Worm (Caenorhabditis elegans) whole organism, L3 larva: ENCODE measurements around the gene pcyt-2.2.
A peak's percentile ranks its signal among the peaks of the same experiment; 100 is the strongest.

Source experiments
- R02D3.7 ChIP-seq: fragments of 150-350 bp; optimal IDR thresholded peaks from 2 replicates; lab custom pipeline; 2014; ENCODE audit warnings: missing biosample characterization, missing genetic modification characterization
- ZK546.5 ChIP-seq: sonication (generic microtip); optimal IDR thresholded peaks from 2 replicates; lab custom pipeline; 2017; ENCODE audit warnings: missing biosample characterization, missing genetic modification characterization
- aly-2 ChIP-seq: fragments of 150-350 bp; optimal IDR thresholded peaks from 2 replicates; lab custom pipeline; 2014; ENCODE audit warnings: missing biosample characterization, missing genetic modification characterization
- ama-1 ChIP-seq: fragments of 150-350 bp; optimal IDR thresholded peaks from 2 replicates; lab custom pipeline; 2018
- ceh-28 ChIP-seq: fragments of 150-350 bp; optimal IDR thresholded peaks from 2 replicates; lab custom pipeline; 2014; ENCODE audit warnings: missing biosample characterization, missing genetic modification reagents, missing genetic modification characterization
- ceh-82 ChIP-seq: fragments of 150-350 bp; optimal IDR thresholded peaks from 2 replicates; lab custom pipeline; 2014; ENCODE audit warnings: missing biosample characterization, missing genetic modification characterization
- daf-12 ChIP-seq: fragments of 150-350 bp; optimal IDR thresholded peaks from 2 replicates; lab custom pipeline; 2014; ENCODE audit warnings: missing biosample characterization, missing genetic modification reagents, missing genetic modification characterization
- egl-27 ChIP-seq: sonication (generic microtip); optimal IDR thresholded peaks from 4 replicates; lab custom pipeline; 2017; ENCODE audit warnings: missing biosample characterization, missing genetic modification reagents, missing genetic modification characterization
- egl-5 ChIP-seq: fragments of 150-350 bp; optimal IDR thresholded peaks from 2 replicates; lab custom pipeline; 2017; ENCODE audit warnings: missing biosample characterization, missing genetic modification reagents, missing genetic modification characterization, inconsistent platforms
- elt-2 ChIP-seq: sonication (generic microtip); optimal IDR thresholded peaks from 2 replicates; lab custom pipeline; 2016; ENCODE audit warnings: missing genetic modification reagents, mild to moderate bottlenecking, missing genetic modification characterization, missing compliant biosample characterization
- fkh-10 ChIP-seq: sonication (generic microtip); optimal IDR thresholded peaks from 2 replicates; lab custom pipeline; 2017; ENCODE audit warnings: missing biosample characterization, missing genetic modification reagents, missing genetic modification characterization
- fos-1 ChIP-seq: fragments of 150-350 bp; optimal IDR thresholded peaks from 2 replicates; lab custom pipeline; 2014; ENCODE audit warnings: missing biosample characterization, missing genetic modification characterization
- hmg-11 ChIP-seq: sonication (generic microtip); optimal IDR thresholded peaks from 2 replicates; lab custom pipeline; 2016; ENCODE audit warnings: missing genetic modification characterization, missing compliant biosample characterization
- lin-15B ChIP-seq: fragments of 150-350 bp; optimal IDR thresholded peaks from 2 replicates; lab custom pipeline; 2014; ENCODE audit warnings: missing biosample characterization, missing genetic modification characterization
- lin-39 ChIP-seq: fragments of 150-350 bp; optimal IDR thresholded peaks from 2 replicates; lab custom pipeline; 2018; ENCODE audit warnings: missing biosample characterization, missing genetic modification reagents, missing genetic modification characterization
- mdl-1 ChIP-seq: fragments of 150-350 bp; optimal IDR thresholded peaks from 2 replicates; lab custom pipeline; 2014; ENCODE audit warnings: missing biosample characterization, missing genetic modification characterization
- mml-1 ChIP-seq: fragments of 150-350 bp; sonication (generic microtip); optimal IDR thresholded peaks from 3 replicates; lab custom pipeline; 2014; ENCODE audit warnings: missing biosample characterization, missing genetic modification characterization
- nfya-1 ChIP-seq: sonication (generic microtip); optimal IDR thresholded peaks from 2 replicates; lab custom pipeline; 2017; ENCODE audit warnings: missing genetic modification characterization, mild to moderate bottlenecking, missing compliant biosample characterization, antibody characterized with exemption, moderate library complexity; ENCODE audit not compliant: insufficient read depth
- nhr-12 ChIP-seq: fragments of 150-350 bp; optimal IDR thresholded peaks from 2 replicates; lab custom pipeline; 2014; ENCODE audit warnings: missing biosample characterization, missing genetic modification characterization
- nhr-23 ChIP-seq: fragments of 150-350 bp; optimal IDR thresholded peaks from 2 replicates; lab custom pipeline; 2014; ENCODE audit warnings: missing biosample characterization, missing genetic modification reagents, missing genetic modification characterization
- nhr-237 ChIP-seq: fragments of 150-350 bp; optimal IDR thresholded peaks from 2 replicates; lab custom pipeline; 2014; ENCODE audit warnings: missing biosample characterization, missing genetic modification characterization
- nhr-25 ChIP-seq: sonication (generic microtip); optimal IDR thresholded peaks from 2 replicates; lab custom pipeline; 2017; ENCODE audit warnings: missing biosample characterization, missing genetic modification characterization
- nhr-28 ChIP-seq: fragments of 150-350 bp; optimal IDR thresholded peaks from 2 replicates; lab custom pipeline; 2014; ENCODE audit warnings: missing biosample characterization, missing genetic modification characterization
- nhr-43 ChIP-seq: sonication (generic microtip); optimal IDR thresholded peaks from 2 replicates; lab custom pipeline; 2016; ENCODE audit warnings: mild to moderate bottlenecking, missing genetic modification characterization, missing compliant biosample characterization; ENCODE audit not compliant: poor library complexity, severe bottlenecking
- nhr-67 ChIP-seq: fragments of 150-350 bp; optimal IDR thresholded peaks from 2 replicates; lab custom pipeline; 2014; ENCODE audit warnings: missing biosample characterization, missing genetic modification characterization
- nhr-77 ChIP-seq: fragments of 150-350 bp; optimal IDR thresholded peaks from 2 replicates; lab custom pipeline; 2014; ENCODE audit warnings: missing biosample characterization, missing genetic modification characterization
- pqm-1 ChIP-seq: fragments of 150-350 bp; optimal IDR thresholded peaks from 2 replicates; lab custom pipeline; 2017; ENCODE audit warnings: missing biosample characterization, missing genetic modification characterization, inconsistent platforms
- skn-1 ChIP-seq: fragments of 150-350 bp; optimal IDR thresholded peaks from 2 replicates; lab custom pipeline; 2014; ENCODE audit warnings: missing biosample characterization, missing genetic modification characterization
- snpc-4 ChIP-seq: fragments of 150-350 bp; optimal IDR thresholded peaks from 2 replicates; lab custom pipeline; 2014; ENCODE audit warnings: missing biosample characterization, missing genetic modification characterization
- tbx-2 ChIP-seq: sonication (generic microtip); optimal IDR thresholded peaks from 2 replicates; lab custom pipeline; 2016; ENCODE audit warnings: mild to moderate bottlenecking, missing genetic modification characterization, missing compliant biosample characterization
- unc-62 ChIP-seq: fragments of 150-350 bp; sonication (generic microtip); optimal IDR thresholded peaks from 4 replicates; lab custom pipeline; 2014; ENCODE audit warnings: missing biosample characterization, missing genetic modification reagents, missing genetic modification characterization
- zag-1 ChIP-seq: fragments of 150-350 bp; optimal IDR thresholded peaks from 2 replicates; lab custom pipeline; 2014; ENCODE audit warnings: missing biosample characterization, missing genetic modification characterization

Gene pcyt-2.2

ce11 chrX:7915616-7916015 is 31.5 kb downstream of the pcyt-2.2 start:
- TF ChIP-seq ceh-28 (no peak), nhr-43 (tag; lab: Kevin White, UChicago) (no peak), egl-27 (tag; lab: Kevin White, UChicago) (no peak), mdl-1 (no peak), zag-1 (tag; lab: Kevin White, UChicago) (no peak), nhr-237 (tag; lab: Kevin White, UChicago) (no peak), tbx-2 (tag; lab: Kevin White, UChicago) (no peak), lin-39 (tag; lab: Kevin White, UChicago) (no peak), ama-1 (lab: Kevin White, UChicago) (no peak), ceh-82 (tag; lab: Kevin White, UChicago) (no peak), skn-1 (no peak), nfya-1 (tag; lab: Kevin White, UChicago) (no peak), mml-1 (no peak), unc-62 (GFP tag; lab: Kevin White, UChicago) (no peak), fkh-10 (GFP tag; lab: Kevin White, UChicago) (no peak), elt-2 (tag; lab: Kevin White, UChicago) (no peak)

ce11 chrX:7916076-7916475 is 32.0 kb downstream of the pcyt-2.2 start:
- TF ChIP-seq unc-62 (GFP tag; lab: Kevin White, UChicago), result no peak
- TF ChIP-seq hmg-11, result no peak
- TF ChIP-seq nhr-23, result peak; percentile 62
- TF ChIP-seq fos-1 (tag; lab: Kevin White, UChicago), result peak; percentile 5
- peak; percentile 61 for TF ChIP-seq nhr-25 (tag; lab: Kevin White, UChicago)
- no peak for TF ChIP-seq mdl-1
- TF ChIP-seq nhr-43 (tag; lab: Kevin White, UChicago), result no peak

DNA sequence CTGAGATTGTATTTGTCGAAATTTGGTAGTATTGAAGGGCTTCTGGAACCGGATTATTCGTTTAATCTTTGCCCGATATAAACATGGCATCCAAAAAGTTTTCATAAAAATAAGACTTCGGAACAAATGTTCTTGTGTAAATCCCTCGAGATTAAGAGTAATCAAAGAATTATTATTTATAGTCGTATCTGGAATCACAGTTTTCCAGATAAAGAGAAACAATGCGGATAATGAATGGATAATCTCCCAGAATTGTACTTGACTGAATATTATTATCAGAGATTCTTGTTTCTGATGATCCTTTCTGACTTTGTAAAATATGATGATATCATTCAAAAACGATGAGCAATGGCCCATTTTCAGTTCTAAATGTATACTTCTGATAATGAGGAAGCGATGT is 37.0 kb downstream of the pcyt-2.2 start:
- TF ChIP-seq ZK546.5 (no peak), pqm-1 (tag; lab: Kevin White, UChicago) (no peak), snpc-4 (no peak), ama-1 (lab: Kevin White, UChicago) (no peak), nhr-28 (tag; lab: Kevin White, UChicago) (no peak), unc-62 (GFP tag; lab: Kevin White, UChicago) (no peak), nhr-12 (tag; lab: Kevin White, UChicago) (no peak), nhr-23 (no peak), mdl-1 (no peak), aly-2 (tag; lab: Kevin White, UChicago) (no peak), nhr-67 (tag; lab: Kevin White, UChicago) (no peak), R02D3.7 (tag; lab: Kevin White, UChicago) (no peak), daf-12 (tag; lab: Kevin White, UChicago) (no peak), tbx-2 (tag; lab: Kevin White, UChicago) (no peak), ceh-82 (tag; lab: Kevin White, UChicago) (no peak), egl-27 (tag; lab: Kevin White, UChicago) (no peak), fkh-10 (GFP tag; lab: Kevin White, UChicago) (no peak), nhr-237 (tag; lab: Kevin White, UChicago) (no peak), egl-5 (tag; lab: Kevin White, UChicago) (no peak)
- TF ChIP-seq, all 47 proteins: peak for 0

DNA sequence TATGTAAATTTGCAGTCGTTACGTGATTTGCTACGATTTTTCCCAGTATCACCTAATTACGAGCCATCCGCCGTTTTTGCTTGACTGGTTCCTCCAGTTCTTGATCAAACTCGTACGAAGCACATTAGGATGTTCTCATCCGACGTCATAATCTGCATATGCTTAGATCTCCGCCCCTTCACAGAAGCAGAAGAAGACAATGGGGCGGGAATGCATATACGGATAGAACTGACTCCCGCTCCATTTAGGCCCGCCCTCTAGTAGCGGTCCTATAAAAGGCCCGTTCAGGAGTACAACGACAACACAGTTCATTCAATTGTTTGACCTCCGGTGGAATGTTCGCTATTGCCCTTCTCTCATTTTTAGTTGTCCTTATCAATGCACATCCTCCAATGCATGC is 41.0 kb downstream of the pcyt-2.2 start, which contains the start of gene zig-4:
Gene zig-4 (plus strand): TSS at position 301 of the 400 bp plus-strand sequence.
- TF ChIP-seq nhr-28 (tag; lab: Kevin White, UChicago), result no peak
- no peak for TF ChIP-seq nhr-23
- TF ChIP-seq nhr-77 (tag; lab: Kevin White, UChicago), result no peak
- no peak for TF ChIP-seq nhr-25 (tag; lab: Kevin White, UChicago)
- no peak for TF ChIP-seq lin-15B (tag; lab: Kevin White, UChicago)

- TF ChIP-seq egl-5 (tag; lab: Kevin White, UChicago) (no peak), fkh-10 (GFP tag; lab: Kevin White, UChicago) (no peak), lin-15B (tag; lab: Kevin White, UChicago) (no peak)
Observed at ce11 chrX:7930450-7930849, 46.4 kb downstream of the pcyt-2.2 start, which contains the start of gene zig-3. TSS of gene zig-3 (plus strand) at chrX:7930750.
